Fruit fly (Drosophila melanogaster): Measurements from ENCODE around the gene CG3349.
A peak's percentile ranks its signal among the peaks of the same experiment; 100 is the strongest.

dm6 chr3L:15013296-15013695 is 33.9 kb downstream of the CG3349 start:
- peak; percentile 64 for TF ChIP-seq CG9948 (tag; optimal IDR thresholded peaks at IDR 0.05)
- TF ChIP-seq CG4496 (GFP tag; IDR thresholded peaks at IDR 0.05): peak; percentile 41; the same call in 1 of the 3 replicates
- no peak for TF ChIP-seq Pif1B (GFP tag; optimal IDR thresholded peaks at IDR 0.05)
- peak; percentile 1 for TF ChIP-seq Snoo (tag; optimal IDR thresholded peaks at IDR 0.05)
- no peak for TF ChIP-seq Ets98B (GFP tag; IDR thresholded peaks at IDR 0.05)
- TF ChIP-seq CG32121 (GFP tag; IDR thresholded peaks at IDR 0.05): no peak
- no peak for TF ChIP-seq CG10348 (GFP tag; IDR thresholded peaks at IDR 0.05)
- TF ChIP-seq CG15710 (tag; optimal IDR thresholded peaks at IDR 0.05): peak; percentile 71
